Worm (Caenorhabditis elegans) whole organism, mixed stage, embryonic: ENCODE data around the gene C38C5.1.
A peak's percentile ranks its signal among the peaks of the same experiment; 100 is the strongest.

Source experiments
- M03D4.4 ChIP-seq: sonication (generic microtip); optimal IDR thresholded peaks from 2 replicates; lab custom pipeline; 2017; ENCODE audit warnings: mild to moderate bottlenecking, missing genetic modification characterization, missing compliant biosample characterization
- bed-3 ChIP-seq: fragments of 200-800 bp; sonication (Bioruptor generic); optimal IDR thresholded peaks from 3 replicates; lab custom pipeline; 2018; ENCODE audit warnings: mild to moderate bottlenecking, missing genetic modification characterization, moderate library complexity, missing compliant biosample characterization
- blmp-1 ChIP-seq: fragments of 150-350 bp; optimal IDR thresholded peaks from 2 replicates; lab custom pipeline; 2014; ENCODE audit warnings: missing biosample characterization, missing genetic modification characterization
- ceh-39 ChIP-seq: fragments of 150-350 bp; optimal IDR thresholded peaks from 2 replicates; lab custom pipeline; 2014; ENCODE audit warnings: missing biosample characterization, missing genetic modification characterization
- ceh-43 ChIP-seq: fragments of 200-800 bp; sonication (Bioruptor generic); optimal IDR thresholded peaks from 2 replicates; lab custom pipeline; 2018; ENCODE audit warnings: mild to moderate bottlenecking, missing genetic modification characterization, moderate library complexity, missing compliant biosample characterization
- ceh-83 ChIP-seq: fragments of 200-800 bp; sonication (Bioruptor generic); optimal IDR thresholded peaks from 2 replicates; lab custom pipeline; 2018; ENCODE audit warnings: mild to moderate bottlenecking, missing genetic modification characterization, missing compliant biosample characterization
- ces-1 ChIP-seq: fragments of 150-350 bp; optimal IDR thresholded peaks from 2 replicates; lab custom pipeline; 2014; ENCODE audit warnings: missing biosample characterization, missing genetic modification reagents, missing genetic modification characterization
- cnd-1 ChIP-seq: fragments of 200-800 bp; sonication (Bioruptor generic); optimal IDR thresholded peaks from 2 replicates; lab custom pipeline; 2018; ENCODE audit warnings: mild to moderate bottlenecking, missing genetic modification characterization, missing compliant biosample characterization
- drap-1 ChIP-seq: fragments of 200-800 bp; sonication (Bioruptor generic); optimal IDR thresholded peaks from 3 replicates; lab custom pipeline; 2018; ENCODE audit warnings: mild to moderate bottlenecking, missing genetic modification characterization, missing compliant biosample characterization
- elt-1 ChIP-seq: sonication (generic microtip); optimal IDR thresholded peaks from 2 replicates; lab custom pipeline; 2017; ENCODE audit warnings: missing genetic modification characterization, mild to moderate bottlenecking, missing compliant biosample characterization, antibody characterized with exemption, moderate library complexity, borderline replicate concordance; ENCODE audit not compliant: insufficient read depth
- elt-3 ChIP-seq: fragments of 150-350 bp; optimal IDR thresholded peaks from 2 replicates; lab custom pipeline; 2014; ENCODE audit warnings: missing biosample characterization, missing genetic modification characterization
- flh-1 ChIP-seq: fragments of 200-800 bp; sonication (Bioruptor generic); optimal IDR thresholded peaks from 2 replicates; lab custom pipeline; 2018; ENCODE audit warnings: mild to moderate bottlenecking, missing genetic modification characterization, moderate library complexity, missing compliant biosample characterization
- ham-2 ChIP-seq: fragments of 200-800 bp; sonication (Bioruptor generic); optimal IDR thresholded peaks from 2 replicates; lab custom pipeline; 2018; ENCODE audit warnings: mild to moderate bottlenecking, missing genetic modification characterization, missing compliant biosample characterization
- hlh-1 ChIP-seq: fragments of 150-350 bp; optimal IDR thresholded peaks from 2 replicates; lab custom pipeline; 2014; ENCODE audit warnings: missing biosample characterization, missing genetic modification reagents, missing genetic modification characterization
- lin-13 ChIP-seq: fragments of 150-350 bp; optimal IDR thresholded peaks from 2 replicates; lab custom pipeline; 2014; ENCODE audit warnings: missing biosample characterization, missing genetic modification characterization
- lsy-2 ChIP-seq: fragments of 150-350 bp; optimal IDR thresholded peaks from 2 replicates; lab custom pipeline; 2014; ENCODE audit warnings: missing biosample characterization, missing genetic modification characterization
- mab-5 ChIP-seq: fragments of 150-350 bp; optimal IDR thresholded peaks from 2 replicates; lab custom pipeline; 2014; ENCODE audit warnings: missing biosample characterization, missing genetic modification characterization
- mls-2 ChIP-seq: sonication (generic microtip); optimal IDR thresholded peaks from 2 replicates; lab custom pipeline; 2016; ENCODE audit warnings: mild to moderate bottlenecking, missing genetic modification characterization, moderate library complexity, missing compliant biosample characterization
- nhr-12 ChIP-seq: fragments of 150-350 bp; optimal IDR thresholded peaks from 2 replicates; lab custom pipeline; 2014; ENCODE audit warnings: missing biosample characterization, missing genetic modification characterization
- nhr-2 ChIP-seq: fragments of 150-350 bp; optimal IDR thresholded peaks from 2 replicates; lab custom pipeline; 2014; ENCODE audit warnings: missing biosample characterization, missing genetic modification characterization
- nhr-237 ChIP-seq: fragments of 150-350 bp; optimal IDR thresholded peaks from 2 replicates; lab custom pipeline; 2014; ENCODE audit warnings: missing biosample characterization, missing genetic modification characterization
- nhr-76 ChIP-seq: sonication (generic microtip); optimal IDR thresholded peaks from 2 replicates; lab custom pipeline; 2017; ENCODE audit warnings: missing biosample characterization, missing genetic modification characterization
- pha-4 ChIP-seq: fragments of 150-350 bp; optimal IDR thresholded peaks from 2 replicates; lab custom pipeline; 2018; ENCODE audit warnings: missing biosample characterization, missing genetic modification reagents, missing genetic modification characterization
- snpc-4 ChIP-seq: fragments of 150-350 bp; optimal IDR thresholded peaks from 2 replicates; lab custom pipeline; 2014; ENCODE audit warnings: missing biosample characterization, missing genetic modification characterization
- sptf-1 ChIP-seq: sonication (generic microtip); optimal IDR thresholded peaks from 2 replicates; lab custom pipeline; 2017; ENCODE audit warnings: mild to moderate bottlenecking, missing genetic modification characterization, moderate library complexity, missing compliant biosample characterization
- tbx-8 ChIP-seq: fragments of 200-800 bp; sonication (Bioruptor generic); optimal IDR thresholded peaks from 2 replicates; lab custom pipeline; 2018; ENCODE audit warnings: mild to moderate bottlenecking, missing genetic modification characterization, moderate library complexity, missing compliant biosample characterization
- unc-39 ChIP-seq: fragments of 150-350 bp; optimal IDR thresholded peaks from 2 replicates; lab custom pipeline; 2014; ENCODE audit warnings: missing biosample characterization, missing genetic modification characterization
- unc-62 ChIP-seq: fragments of 150-350 bp; optimal IDR thresholded peaks from 2 replicates; lab custom pipeline; 2014; ENCODE audit warnings: missing biosample characterization, missing genetic modification reagents, missing genetic modification characterization
- zip-8 ChIP-seq: fragments of 150-350 bp; optimal IDR thresholded peaks from 2 replicates; lab custom pipeline; 2014; ENCODE audit warnings: missing biosample characterization, missing genetic modification characterization
- ztf-11 ChIP-seq: fragments of 150-350 bp; optimal IDR thresholded peaks from 2 replicates; lab custom pipeline; 2014; ENCODE audit warnings: missing biosample characterization, missing genetic modification characterization

Gene C38C5.1

DNA sequence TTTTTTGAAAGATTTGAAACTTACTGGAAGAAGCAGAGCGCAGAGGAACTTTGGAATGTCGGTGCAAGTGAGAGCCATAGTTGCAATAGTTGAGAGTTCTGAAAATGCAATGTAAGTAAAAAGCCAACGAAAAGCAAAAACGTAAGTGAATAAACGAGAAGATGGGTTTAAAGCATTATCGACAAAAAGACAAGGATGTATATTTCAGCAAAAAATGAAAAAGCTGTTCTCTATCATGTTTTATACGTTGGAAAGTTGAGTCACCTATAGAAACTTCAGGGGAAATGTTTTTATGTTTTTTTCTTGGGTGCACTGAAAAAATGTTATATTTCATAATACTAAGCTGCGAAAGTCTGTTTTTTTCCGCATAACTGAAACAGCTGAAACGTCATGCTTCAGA, 40.8 kb upstream of the C38C5.1 start, which contains the start of gene T23F2.5:
T23F2.5 (minus strand) TSS at position 101 of the 400 bp plus-strand sequence.
- TF ChIP-seq bed-3 (GFP tag; lab: Kevin White, UChicago) (no peak), pha-4 (tag; lab: Kevin White, UChicago) (no peak), hlh-1 (tag; lab: Kevin White, UChicago) (no peak), nhr-237 (tag; lab: Kevin White, UChicago) (no peak), mab-5 (tag; lab: Kevin White, UChicago) (no peak), elt-3 (tag; lab: Kevin White, UChicago) (no peak), drap-1 (GFP tag; lab: Kevin White, UChicago) (no peak), ham-2 (GFP tag; lab: Kevin White, UChicago) (no peak), unc-62 (GFP tag; lab: Kevin White, UChicago) (no peak), ceh-43 (no peak), snpc-4 (tag; lab: Kevin White, UChicago) (no peak), M03D4.4 (tag; lab: Kevin White, UChicago) (no peak), unc-39 (no peak)

DNA sequence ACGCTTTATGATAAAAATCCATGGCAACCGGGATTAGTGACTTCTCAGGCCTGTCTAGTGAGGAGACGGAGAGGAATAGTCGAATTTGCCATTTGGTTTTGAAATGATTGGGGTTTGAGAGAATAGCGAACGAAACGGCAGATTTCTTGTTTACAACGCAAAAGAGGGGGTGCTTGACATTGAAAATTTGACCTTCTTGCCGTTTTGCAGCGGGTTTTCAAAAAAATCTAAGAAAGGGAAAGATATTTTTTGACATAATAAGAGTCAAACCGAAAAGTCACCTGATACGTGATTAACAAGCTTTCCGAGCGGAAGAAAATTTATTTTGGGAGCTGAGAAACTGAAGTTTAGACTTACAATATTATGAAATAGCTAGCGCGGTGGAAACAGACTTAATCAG, 40.0 kb upstream of the C38C5.1 start:
- no peak for TF ChIP-seq nhr-2 (tag; lab: Kevin White, UChicago)

DNA sequence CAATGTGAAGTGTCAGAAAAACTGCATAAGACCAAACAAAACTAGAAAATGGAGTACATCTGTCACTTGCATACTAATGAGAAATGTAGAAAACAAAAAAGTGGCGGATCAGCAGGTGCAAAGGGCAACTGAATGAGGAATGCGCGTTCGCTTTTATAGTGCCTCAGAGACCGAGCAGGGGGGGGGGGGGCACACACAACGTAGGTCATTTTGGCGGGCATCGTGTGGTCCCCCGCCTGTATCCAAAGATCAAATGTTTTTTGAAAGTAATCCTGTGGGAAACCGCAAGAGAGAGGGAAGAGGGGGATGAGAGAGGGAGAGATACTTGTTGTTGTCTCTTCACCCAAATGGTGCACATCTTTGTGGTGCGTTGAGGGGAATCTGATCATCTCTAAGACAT, 39.5 kb upstream of the C38C5.1 start:
- TF ChIP-seq M03D4.4 (tag; lab: Kevin White, UChicago) (no peak), bed-3 (GFP tag; lab: Kevin White, UChicago) (no peak), ceh-83 (no peak), mls-2 (tag; lab: Kevin White, UChicago) (peak; percentile 56), nhr-2 (tag; lab: Kevin White, UChicago) (peak; percentile 62), drap-1 (GFP tag; lab: Kevin White, UChicago) (peak; percentile 2), cnd-1 (tag; lab: Kevin White, UChicago) (peak; percentile 42)

DNA sequence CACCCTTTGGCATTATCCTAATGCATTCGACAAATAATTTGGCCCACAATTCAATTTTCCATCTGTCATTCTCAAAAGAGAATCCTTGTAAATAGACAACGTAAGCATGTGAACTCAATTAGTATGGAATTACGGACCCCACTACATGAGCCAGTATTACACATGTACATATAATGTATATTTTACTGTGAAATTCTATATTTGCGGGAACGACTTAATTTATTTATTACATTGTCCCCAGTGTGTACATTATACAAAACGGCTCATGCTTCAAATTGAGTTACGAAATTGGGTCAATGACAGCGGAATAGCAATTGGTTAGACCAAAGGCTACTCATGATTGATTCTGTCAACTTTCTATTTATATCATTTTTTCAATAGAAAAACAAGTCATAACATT, 38.3 kb upstream of the C38C5.1 start:
- no peak for TF ChIP-seq mab-5 (tag; lab: Kevin White, UChicago)
- TF ChIP-seq ces-1 (GFP tag; lab: Kevin White, UChicago), result peak; percentile 99
- TF ChIP-seq, all 35 proteins: peak for 1

DNA sequence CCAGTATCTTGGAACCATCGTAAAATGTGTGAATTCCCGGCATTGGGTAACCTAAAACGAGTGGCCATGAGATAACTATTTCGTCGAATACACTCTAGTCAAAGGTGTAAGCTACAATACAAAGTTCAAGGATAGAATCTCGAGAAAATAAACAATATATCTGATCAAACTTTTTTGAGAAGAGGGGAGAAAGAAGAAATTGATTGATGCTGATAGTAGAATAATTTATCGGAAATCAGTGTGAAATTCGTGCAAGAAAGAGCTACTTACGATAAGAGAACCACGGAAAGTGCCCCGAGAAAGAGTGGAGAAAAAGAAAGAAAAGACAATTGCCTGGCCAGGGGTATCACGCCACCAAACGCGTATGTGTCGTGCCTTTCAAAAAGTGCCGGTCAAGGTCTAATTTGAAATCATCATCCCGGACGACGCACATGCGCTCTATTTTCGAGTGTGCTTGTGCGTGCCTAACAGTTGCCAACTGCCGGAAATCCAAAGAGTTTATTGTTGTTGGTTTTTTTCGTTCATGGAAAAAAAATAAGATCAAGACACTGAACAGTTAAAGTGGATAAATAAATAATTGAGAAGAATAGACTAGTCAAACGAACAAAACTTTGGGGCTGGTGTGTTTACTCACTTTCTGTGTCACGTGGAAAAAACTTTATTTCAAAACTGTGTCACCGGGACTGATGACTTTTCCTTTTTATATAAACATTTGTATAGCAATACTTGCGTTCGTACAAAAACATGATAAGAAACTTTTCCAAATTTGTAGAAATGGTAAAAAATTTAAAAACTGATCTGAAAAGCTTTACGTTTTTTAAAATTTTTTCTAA, 34.9 kb upstream of the C38C5.1 start, which contains the start of gene mboa-3:
mboa-3 (minus strand) TSS at position 51 of the 833 bp plus-strand sequence.
- TF ChIP-seq ceh-39, result no peak
- no peak for TF ChIP-seq nhr-76 (tag; lab: Kevin White, UChicago)
- TF ChIP-seq flh-1, result no peak
- no peak for TF ChIP-seq nhr-2 (tag; lab: Kevin White, UChicago)
- no peak for TF ChIP-seq hlh-1 (tag; lab: Kevin White, UChicago)
- TF ChIP-seq bed-3 (GFP tag; lab: Kevin White, UChicago), result no peak
- no peak for TF ChIP-seq elt-3 (tag; lab: Kevin White, UChicago)

DNA sequence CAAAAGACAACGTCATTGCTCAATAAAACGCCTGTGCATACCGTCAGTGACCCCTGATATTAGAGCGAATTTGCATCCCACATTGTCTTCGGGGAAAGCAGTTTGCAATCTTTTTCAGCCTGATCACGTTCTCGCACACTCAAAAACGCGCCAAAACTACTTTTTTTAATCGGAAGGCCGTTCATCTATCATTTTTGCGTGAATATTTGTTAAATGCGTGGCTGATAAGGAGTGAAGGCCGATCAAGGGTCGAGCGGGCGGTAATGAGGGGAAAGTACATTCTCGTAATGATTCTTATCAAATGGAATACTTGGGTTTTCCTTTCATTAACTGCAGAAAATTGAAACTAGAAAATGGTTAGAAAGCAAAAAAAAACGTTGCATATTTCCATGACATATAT, 33.6 kb upstream of the C38C5.1 start:
- TF ChIP-seq flh-1 (no peak), zip-8 (tag; lab: Kevin White, UChicago) (no peak), ceh-39 (no peak), bed-3 (GFP tag; lab: Kevin White, UChicago) (no peak), lsy-2 (no peak)

DNA sequence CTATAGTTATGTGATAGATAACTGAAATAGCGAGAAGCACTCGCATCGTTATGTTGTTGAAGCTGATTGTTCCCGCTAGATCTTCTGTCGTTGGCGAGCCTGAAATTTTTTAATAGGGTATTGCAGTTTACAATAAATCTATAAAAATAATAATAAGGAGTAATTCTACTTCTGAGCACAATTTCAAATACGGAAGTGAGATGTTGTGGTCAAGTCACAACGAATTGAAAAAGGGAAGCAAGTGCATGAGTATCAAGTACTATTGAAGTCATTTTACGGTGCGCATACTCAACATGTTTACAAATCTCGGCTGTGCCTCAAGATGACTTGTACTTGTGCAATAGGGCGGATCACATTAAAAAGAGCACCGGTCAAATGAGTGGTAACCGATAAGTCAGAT, 19.4 kb upstream of the C38C5.1 start, which contains the start of gene lgx-1:
lgx-1 (minus strand) TSS at position 101 of the 400 bp plus-strand sequence.
- TF ChIP-seq cnd-1 (tag; lab: Kevin White, UChicago), result no peak
- no peak for TF ChIP-seq lin-13 (tag; lab: Kevin White, UChicago)
- no peak for TF ChIP-seq ceh-39
- TF ChIP-seq elt-1 (tag; lab: Kevin White, UChicago), result no peak
- no peak for TF ChIP-seq ceh-83
- TF ChIP-seq elt-3 (tag; lab: Kevin White, UChicago), result no peak
- TF ChIP-seq M03D4.4 (tag; lab: Kevin White, UChicago), result no peak
- no peak for TF ChIP-seq drap-1 (GFP tag; lab: Kevin White, UChicago)
- TF ChIP-seq sptf-1 (tag; lab: Kevin White, UChicago), result no peak
- TF ChIP-seq blmp-1 (tag; lab: Kevin White, UChicago), result no peak
- TF ChIP-seq nhr-237 (tag; lab: Kevin White, UChicago), result no peak
- TF ChIP-seq tbx-8 (GFP tag; lab: Kevin White, UChicago), result no peak
- TF ChIP-seq lsy-2, result no peak
- TF ChIP-seq flh-1, result no peak
- TF ChIP-seq ztf-11 (tag; lab: Kevin White, UChicago), result no peak
- no peak for TF ChIP-seq hlh-1 (tag; lab: Kevin White, UChicago)
- no peak for TF ChIP-seq nhr-12 (tag; lab: Kevin White, UChicago)
- TF ChIP-seq mls-2 (tag; lab: Kevin White, UChicago), result no peak
